Fruit fly (Drosophila melanogaster) whole organism, wandering third instar larva: ENCODE data around the gene Drgx.

ENCODE experiments used
- Abd-B ChIP-seq: fragments of >200 bp; optimal IDR thresholded peaks from 2 replicates; lab custom pipeline; 2017; ENCODE audit warnings: missing biosample characterization, missing genetic modification characterization
- CG32264 ChIP-seq: fragments of 200-800 bp; sonication (Bioruptor generic); optimal IDR thresholded peaks from 2 replicates; lab custom pipeline; 2016; ENCODE audit warnings: missing biosample characterization, missing genetic modification characterization
- CrebA ChIP-seq: fragments of 200-800 bp; sonication (Bioruptor generic); optimal IDR thresholded peaks from 2 replicates; lab custom pipeline; 2016; ENCODE audit warnings: missing biosample characterization, mild to moderate bottlenecking, missing genetic modification characterization, borderline replicate concordance
- Dfd ChIP-seq: fragments of >200 bp; optimal IDR thresholded peaks from 2 replicates; lab custom pipeline; 2017; ENCODE audit warnings: missing biosample characterization, missing genetic modification characterization
- Dif ChIP-seq: fragments of 200-275, 200-300 bp; sonication (Bioruptor generic); optimal IDR thresholded peaks from 2 replicates; lab custom pipeline; 2018; ENCODE audit warnings: missing biosample characterization, missing genetic modification characterization; ENCODE audit not compliant: partially characterized antibody
- GATAd ChIP-seq: sonication (Bioruptor generic); optimal IDR thresholded peaks from 2 replicates; lab custom pipeline; 2016; ENCODE audit warnings: missing biosample characterization, missing genetic modification characterization
- HLH106 ChIP-seq: fragments of 200-800 bp; optimal IDR thresholded peaks from 3 replicates; lab custom pipeline; 2019; ENCODE audit warnings: missing biosample characterization, mild to moderate bottlenecking, missing genetic modification characterization, moderate library complexity
- Hnf4 ChIP-seq: fragments of 200-800 bp; sonication (Bioruptor generic); optimal IDR thresholded peaks from 2 replicates; lab custom pipeline; 2016; ENCODE audit warnings: missing biosample characterization, mild to moderate bottlenecking, missing genetic modification characterization
- Hr78 ChIP-seq: fragments of >200 bp; optimal IDR thresholded peaks from 2 replicates; lab custom pipeline; 2017; ENCODE audit warnings: missing biosample characterization, missing genetic modification characterization
- Hr83 ChIP-seq: fragments of 200-300 bp; sonication (Bioruptor generic); optimal IDR thresholded peaks from 2 replicates; lab custom pipeline; 2016; ENCODE audit warnings: missing biosample characterization, mild to moderate bottlenecking, missing genetic modification characterization, moderate library complexity; ENCODE audit not compliant: poor library complexity, severe bottlenecking
- Jra ChIP-seq: sonication (Bioruptor generic); optimal IDR thresholded peaks from 2 replicates; lab custom pipeline; 2016; ENCODE audit warnings: missing biosample characterization, missing genetic modification characterization
- Mio ChIP-seq: sonication (Bioruptor generic); optimal IDR thresholded peaks from 2 replicates; lab custom pipeline; 2016; ENCODE audit warnings: missing biosample characterization, missing genetic modification characterization
- Myc ChIP-seq: fragments of >200 bp; optimal IDR thresholded peaks from 2 replicates; lab custom pipeline; 2017
- N ChIP-seq: fragments of >200 bp; optimal IDR thresholded peaks from 2 replicates; lab custom pipeline; 2018; ENCODE audit warnings: missing biosample characterization, missing external identifiers, missing genetic modification characterization
- OdsH ChIP-seq: fragments of 200-800 bp; sonication (Bioruptor generic); optimal IDR thresholded peaks from 2 replicates; lab custom pipeline; 2016; ENCODE audit warnings: missing biosample characterization, mild to moderate bottlenecking, missing genetic modification characterization
- Rel ChIP-seq, 2 experiments: fragments of 200-800 bp; sonication (Bioruptor generic) in 1 of 2; optimal IDR thresholded peaks; 2 replicates in 1 of 2; 3 replicates in 1 of 2; lab custom pipeline; 2016 to 2019; ENCODE audit warnings: mild to moderate bottlenecking in 2 of 2, missing biosample characterization in 2 of 2, missing genetic modification characterization in 2 of 2, moderate library complexity in 1 of 2
- Sp1 ChIP-seq: fragments of 200-800 bp; sonication (Bioruptor generic); optimal IDR thresholded peaks from 3 replicates; lab custom pipeline; 2019; ENCODE audit warnings: missing biosample characterization, mild to moderate bottlenecking, missing genetic modification characterization, moderate library complexity
- br ChIP-seq: fragments of 200-800 bp; sonication (Bioruptor generic); optimal IDR thresholded peaks from 2 replicates; lab custom pipeline; 2016; ENCODE audit warnings: missing biosample characterization, missing genetic modification characterization
- brk ChIP-seq: fragments of 200-800 bp; sonication (Bioruptor generic); optimal IDR thresholded peaks from 2 replicates; lab custom pipeline; 2016; ENCODE audit warnings: missing biosample characterization, mild to moderate bottlenecking, missing genetic modification characterization
- dmrt93B ChIP-seq: fragments of 200-800 bp; sonication (Bioruptor generic); optimal IDR thresholded peaks from 2 replicates; lab custom pipeline; 2018; ENCODE audit warnings: missing biosample characterization, mild to moderate bottlenecking, missing genetic modification characterization
- dsf ChIP-seq: sonication (Bioruptor generic); optimal IDR thresholded peaks from 2 replicates; lab custom pipeline; 2016; ENCODE audit warnings: missing biosample characterization, missing genetic modification characterization, borderline replicate concordance
- ey ChIP-seq: fragments of 200-800 bp; sonication (Bioruptor generic); optimal IDR thresholded peaks from 2 replicates; lab custom pipeline; 2016; ENCODE audit warnings: missing biosample characterization, missing genetic modification characterization
- foxo ChIP-seq, 2 experiments: fragments of 200-800 bp; sonication (Bioruptor generic); optimal IDR thresholded peaks; 2 replicates in 1 of 2; 3 replicates in 1 of 2; lab custom pipeline; 2016 to 2017; ENCODE audit warnings: missing biosample characterization in 2 of 2, missing genetic modification characterization in 2 of 2
- fru ChIP-seq: fragments of 200-800 bp; sonication (Bioruptor generic); optimal IDR thresholded peaks from 3 replicates; lab custom pipeline; 2016; ENCODE audit warnings: missing biosample characterization, mild to moderate bottlenecking, missing genetic modification characterization
- h ChIP-seq: fragments of 200-800 bp; sonication (Bioruptor generic); optimal IDR thresholded peaks from 3 replicates; lab custom pipeline; 2016; ENCODE audit warnings: missing biosample characterization, mild to moderate bottlenecking, missing genetic modification characterization
- lola ChIP-seq: fragments of >200 bp; optimal IDR thresholded peaks from 2 replicates; lab custom pipeline; 2017; ENCODE audit warnings: missing biosample characterization, missing genetic modification characterization
- psq ChIP-seq: fragments of 200-800 bp; sonication (Bioruptor generic); optimal IDR thresholded peaks from 3 replicates; lab custom pipeline; 2017; ENCODE audit warnings: missing biosample characterization, mild to moderate bottlenecking, missing genetic modification characterization, moderate library complexity
- rgr ChIP-seq: fragments of 200-800 bp; sonication (Bioruptor generic); optimal IDR thresholded peaks from 3 replicates; lab custom pipeline; 2016; ENCODE audit warnings: missing biosample characterization, mild to moderate bottlenecking, missing genetic modification characterization
- sage ChIP-seq: fragments of 200-800 bp; sonication (Bioruptor generic); optimal IDR thresholded peaks from 2 replicates; lab custom pipeline; 2016; ENCODE audit warnings: missing biosample characterization, mild to moderate bottlenecking, missing genetic modification characterization
- tai ChIP-seq: sonication (Bioruptor generic); optimal IDR thresholded peaks from 2 replicates; lab custom pipeline; 2016; ENCODE audit warnings: missing biosample characterization, missing genetic modification characterization
- woc ChIP-seq: sonication (Bioruptor generic); optimal IDR thresholded peaks from 2 replicates; lab custom pipeline; 2016; ENCODE audit warnings: missing biosample characterization, mild to moderate bottlenecking, missing genetic modification characterization

Gene Drgx

dm6 chr2L:3647521-3648172 is 14.9 kb upstream of the Drgx start:
- TF ChIP-seq Myc (lab: Kevin White, UChicago): no peak
- TF ChIP-seq Hr83 (GFP tag; lab: Kevin White, UChicago): peak; percentile 4
- TF ChIP-seq CrebA (GFP tag; lab: Kevin White, UChicago): peak; percentile 22
- peak in 1 of 2 experiments; percentile 69 for TF ChIP-seq foxo (GFP tag; optimal IDR thresholded peaks at IDR 0.05; lab: Kevin White, UChicago)
- peak; percentile 71 for TF ChIP-seq brk
- peak; percentile 84 for TF ChIP-seq OdsH
- TF ChIP-seq Hnf4 (GFP tag; lab: Kevin White, UChicago): peak; percentile 83
- TF ChIP-seq sage (GFP tag; lab: Kevin White, UChicago): peak; percentile 8
- TF ChIP-seq Hr78: no peak
- TF ChIP-seq lola (GFP tag; lab: Kevin White, UChicago): no peak
- TF ChIP-seq ey (GFP tag; lab: Kevin White, UChicago): peak; percentile 60
- peak; percentile 74 for TF ChIP-seq rgr (GFP tag; lab: Kevin White, UChicago)
- no peak for TF ChIP-seq Mio (GFP tag; lab: Kevin White, UChicago)
- no peak for TF ChIP-seq GATAd (GFP tag; lab: Kevin White, UChicago)
- TF ChIP-seq woc (GFP tag; lab: Kevin White, UChicago): no peak
- TF ChIP-seq Abd-B (GFP tag; lab: Kevin White, UChicago): no peak
- TF ChIP-seq dmrt93B (GFP tag; lab: Kevin White, UChicago): peak; percentile 54
- TF ChIP-seq Jra (GFP tag; lab: Kevin White, UChicago): peak; percentile 26
- peak; percentile 50 for TF ChIP-seq fru
- peak; percentile 80 for TF ChIP-seq HLH106 (tag; lab: Kevin White, UChicago)
- TF ChIP-seq psq (GFP tag; lab: Kevin White, UChicago): peak; percentile 71
- peak; percentile 84 for TF ChIP-seq Sp1
- peak; percentile 67 for TF ChIP-seq dsf (GFP tag; lab: Kevin White, UChicago)
- TF ChIP-seq Rel (GFP tag; optimal IDR thresholded peaks at IDR 0.05; lab: Kevin White, UChicago): no peak
- TF ChIP-seq Rel (tag; optimal IDR thresholded peaks at IDR 0.05; lab: Kevin White, UChicago): peak; percentile 17
- peak; percentile 24 for TF ChIP-seq tai (GFP tag; lab: Kevin White, UChicago)
- peak; percentile 70 for TF ChIP-seq h (GFP tag; lab: Kevin White, UChicago)
- no peak for TF ChIP-seq Dif
- no peak for TF ChIP-seq CG32264 (GFP tag; lab: Kevin White, UChicago)
- TF ChIP-seq N: no peak
- TF ChIP-seq br (GFP tag; lab: Kevin White, UChicago): peak; percentile 83

- peak; percentile 87 for TF ChIP-seq brk
- TF ChIP-seq Hnf4 (GFP tag; lab: Kevin White, UChicago): peak; percentile 18
- no peak for TF ChIP-seq h (GFP tag; lab: Kevin White, UChicago)
- peak; percentile 27 for TF ChIP-seq woc (GFP tag; lab: Kevin White, UChicago)
- TF ChIP-seq sage (GFP tag; lab: Kevin White, UChicago): peak; percentile 67
- peak; percentile 40 for TF ChIP-seq CrebA (GFP tag; lab: Kevin White, UChicago)
These were observed 14.2 kb upstream of the Drgx start for dm6 chr2L:3648173-3648972.

dm6 chr2L:3654956-3655618 is 7.5 kb upstream of the Drgx start:
- no peak for TF ChIP-seq tai (GFP tag; lab: Kevin White, UChicago)
- TF ChIP-seq lola (GFP tag; lab: Kevin White, UChicago): no peak
- no peak for TF ChIP-seq fru
- TF ChIP-seq Hr83 (GFP tag; lab: Kevin White, UChicago): no peak
- no peak for TF ChIP-seq sage (GFP tag; lab: Kevin White, UChicago)
- TF ChIP-seq woc (GFP tag; lab: Kevin White, UChicago): no peak
- no peak for TF ChIP-seq Sp1
- TF ChIP-seq dsf (GFP tag; lab: Kevin White, UChicago): no peak
- TF ChIP-seq Dfd (GFP tag; lab: Kevin White, UChicago): no peak
- no peak for TF ChIP-seq Abd-B (GFP tag; lab: Kevin White, UChicago)
- no peak for TF ChIP-seq Hr78
- TF ChIP-seq Dif: no peak
